Worm (Caenorhabditis elegans) whole organism, early embryonic: ENCODE results near the gene sax-2.
A peak's percentile ranks its signal among the peaks of the same experiment; 100 is the strongest.

Experiments used
- B0310.2 ChIP-seq: sonication (generic microtip); optimal IDR thresholded peaks from 2 replicates; lab custom pipeline; 2016; ENCODE audit warnings: mild to moderate bottlenecking, missing genetic modification characterization, missing compliant biosample characterization
- F13C5.2 ChIP-seq: sonication (generic microtip); optimal IDR thresholded peaks from 2 replicates; lab custom pipeline; 2017; ENCODE audit warnings: mild to moderate bottlenecking, missing genetic modification characterization, inconsistent platforms, missing compliant biosample characterization
- ama-1 ChIP-seq: fragments of 150-350 bp; optimal IDR thresholded peaks from 2 replicates; lab custom pipeline; 2014
- ceh-13 ChIP-seq: fragments of 200-800 bp; sonication (Bioruptor generic); optimal IDR thresholded peaks from 2 replicates; lab custom pipeline; 2018; ENCODE audit warnings: mild to moderate bottlenecking, missing genetic modification characterization, missing compliant biosample characterization
- ceh-36 ChIP-seq: sonication (generic microtip); optimal IDR thresholded peaks from 2 replicates; lab custom pipeline; 2016; ENCODE audit warnings: missing genetic modification characterization, inconsistent platforms, missing compliant biosample characterization
- ets-7 ChIP-seq: sonication (generic microtip); optimal IDR thresholded peaks from 2 replicates; lab custom pipeline; 2016; ENCODE audit warnings: missing genotype, missing genetic modification characterization, missing compliant biosample characterization
- flt-1 ChIP-seq: fragments of 200-800 bp; sonication (Bioruptor generic); IDR thresholded peaks from 2 replicates; pipeline ENCODE4 v1.3.6; 2022; ENCODE audit warnings: missing genetic modification characterization, missing compliant biosample characterization
- hmg-4 ChIP-seq: fragments of 200-800 bp; sonication (Bioruptor generic); optimal IDR thresholded peaks from 2 replicates; lab custom pipeline; 2018; ENCODE audit warnings: mild to moderate bottlenecking, missing genetic modification characterization, missing compliant biosample characterization
- hnd-1 ChIP-seq: sonication (generic microtip); optimal IDR thresholded peaks from 2 replicates; lab custom pipeline; 2016; ENCODE audit warnings: missing genetic modification characterization, missing compliant biosample characterization
- pes-1 ChIP-seq: fragments of 200-800 bp; sonication (Bioruptor generic); IDR thresholded peaks from 2 replicates; pipeline ENCODE4 v1.3.6; 2022; ENCODE audit warnings: missing genetic modification reagents, missing genetic modification characterization, missing compliant biosample characterization
- scrt-1 ChIP-seq: fragments of 200-800 bp; sonication (Bioruptor generic); IDR thresholded peaks from 2 replicates; pipeline ENCODE4 v1.3.6; 2022; ENCODE audit warnings: missing genetic modification characterization, missing compliant biosample characterization
- sea-1 ChIP-seq: fragments of 200-800 bp; sonication (Bioruptor generic); conservative IDR thresholded peaks from 2 replicates; pipeline ENCODE4 v1.3.6; 2022; ENCODE audit warnings: missing genetic modification characterization, missing compliant biosample characterization
- tbx-11 ChIP-seq: fragments of 200-800 bp; sonication (Bioruptor generic); IDR thresholded peaks from 2 replicates; pipeline ENCODE4 v1.3.6; 2022; ENCODE audit warnings: missing genetic modification characterization, missing compliant biosample characterization
- tra-4 ChIP-seq: sonication (generic microtip); optimal IDR thresholded peaks from 2 replicates; lab custom pipeline; 2017; ENCODE audit warnings: missing genetic modification characterization, missing compliant biosample characterization

DNA sequence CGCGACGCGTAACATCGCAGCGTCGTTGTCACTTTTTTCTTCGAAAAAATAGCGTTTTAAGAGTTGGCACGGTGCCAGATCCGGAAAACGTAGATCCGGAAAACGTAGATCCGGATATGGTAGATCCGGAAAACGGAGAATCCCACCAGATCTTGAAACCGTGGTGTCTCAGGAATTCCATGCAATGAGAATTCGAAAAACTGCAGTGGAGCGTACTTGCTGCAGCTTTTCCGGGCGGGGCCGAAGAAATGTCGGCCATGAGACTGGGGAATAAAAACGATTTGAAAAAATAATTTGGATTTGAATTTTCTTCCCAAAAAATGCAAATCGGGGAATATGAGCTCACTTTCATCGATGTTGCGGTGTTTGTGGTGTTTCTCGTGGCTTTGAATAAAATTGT is 63.0 kb downstream of the sax-2 start, which contains the start of gene K10D2.5:
- TF ChIP-seq flt-1 (GFP tag; lab: Robert Waterston, UW): peak; percentile 75
- TF ChIP-seq sea-1 (GFP tag; lab: Robert Waterston, UW): peak; percentile 81
- no peak for TF ChIP-seq tra-4 (tag; lab: Kevin White, UChicago)
- TF ChIP-seq ama-1 (lab: Kevin White, UChicago): no peak
- TF ChIP-seq tbx-11 (GFP tag; lab: Robert Waterston, UW): peak; percentile 68; the same call in 1 of the 2 replicates
- TF ChIP-seq ets-7 (tag; lab: Kevin White, UChicago): peak; percentile 82
- peak; percentile 60; the same call in 1 of the 2 replicates for TF ChIP-seq scrt-1 (GFP tag; lab: Robert Waterston, UW)
- TF ChIP-seq F13C5.2 (tag; lab: Kevin White, UChicago): peak; percentile 50
- peak; percentile 10 for TF ChIP-seq ceh-13 (GFP tag; lab: Kevin White, UChicago)
- TF ChIP-seq B0310.2 (tag; lab: Kevin White, UChicago): peak; percentile 26
- peak; percentile 53 for TF ChIP-seq hmg-4 (GFP tag; lab: Kevin White, UChicago)
- TF ChIP-seq ceh-36 (tag; lab: Kevin White, UChicago): peak; percentile 13
- TF ChIP-seq hnd-1: peak; percentile 33
- TF ChIP-seq pes-1: peak; percentile 88
